Worm (Caenorhabditis elegans): ENCODE data around the gene vnut-1.

The vnut-1 gene

ce11 chrII:14479583-14480245 is 9.9 kb upstream of the vnut-1 start, which contains the start of gene C13B4.1:
TSS of gene C13B4.1 (minus strand) at chrII:14479633.
- TF ChIP-seq dpl-1 (GFP tag; optimal IDR thresholded peaks at IDR 0.05) (peak; percentile 45 to 76 (median 57)), hpl-2 (GFP tag; optimal IDR thresholded peaks at IDR 0.05) (peak; percentile 59), hlh-4 (tag; optimal IDR thresholded peaks at IDR 0.05) (no peak), mef-2 (tag; optimal IDR thresholded peaks at IDR 0.05) (no peak), lin-13 (GFP tag; optimal IDR thresholded peaks at IDR 0.05) (no peak), sup-37 (GFP tag; optimal IDR thresholded peaks at IDR 0.05) (no peak), lin-35 (GFP tag; optimal IDR thresholded peaks at IDR 0.05) (peak; percentile 31 to 85), ceh-8 (GFP tag; optimal IDR thresholded peaks at IDR 0.05) (no peak), nhr-85 (tag) (peak; percentile 71), irx-1 (tag; optimal IDR thresholded peaks at IDR 0.05) (no peak), efl-1 (optimal IDR thresholded peaks at IDR 0.05) (peak; percentile 76 to 96), efl-1 (GFP tag; optimal IDR thresholded peaks at IDR 0.05 in 1 of 2) (peak; percentile 75 to 96)

DNA sequence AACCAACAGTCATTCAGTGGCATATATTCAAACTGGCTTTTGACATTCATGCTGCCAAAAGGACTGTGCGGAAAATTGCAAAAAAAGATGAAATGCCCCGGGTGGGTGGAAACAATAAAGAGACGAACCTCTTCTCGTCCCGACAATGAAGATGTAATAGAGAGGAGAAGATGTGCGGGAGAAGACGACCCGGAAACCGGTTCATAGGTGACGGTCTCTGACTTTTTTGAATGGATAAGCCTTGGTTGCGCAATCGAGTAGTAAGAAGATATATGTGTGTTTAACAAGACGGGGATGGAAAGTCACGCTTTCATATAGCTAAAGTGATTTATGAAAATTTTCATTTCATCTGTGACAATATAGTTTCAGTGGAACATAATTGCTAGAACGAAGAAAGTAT is 8.8 kb upstream of the vnut-1 start:
- TF ChIP-seq nhr-85 (tag) (peak; percentile 4), elt-3 (tag; optimal IDR thresholded peaks at IDR 0.05) (peak in 1 of 6 experiments; percentile 21), fkh-8 (tag; optimal IDR thresholded peaks at IDR 0.05) (no peak), snpc-4 (tag; optimal IDR thresholded peaks at IDR 0.05) (no peak), grh-1 (GFP tag; IDR thresholded peaks at IDR 0.05) (peak; percentile 48), blmp-1 (tag; optimal IDR thresholded peaks at IDR 0.05) (peak; percentile 84)

ce11 chrII:14483813-14484212 is 5.8 kb upstream of the vnut-1 start:
- TF ChIP-seq tbx-2 (tag; optimal IDR thresholded peaks at IDR 0.05) (no peak), sup-37 (GFP tag; optimal IDR thresholded peaks at IDR 0.05) (no peak), nhr-11 (tag; optimal IDR thresholded peaks at IDR 0.05) (no peak), ceh-90 (tag; optimal IDR thresholded peaks at IDR 0.05) (no peak), efl-1 (optimal IDR thresholded peaks at IDR 0.05) (no peak), efl-1 (GFP tag; optimal IDR thresholded peaks at IDR 0.05 in 1 of 2) (peak in 1 of 2 experiments; percentile 62), zip-4 (GFP tag; optimal IDR thresholded peaks at IDR 0.05) (no peak), efl-3 (GFP tag; optimal IDR thresholded peaks at IDR 0.05) (no peak), lin-13 (GFP tag; optimal IDR thresholded peaks at IDR 0.05) (no peak), F16B12.6 (tag; optimal IDR thresholded peaks at IDR 0.05) (no peak)

DNA sequence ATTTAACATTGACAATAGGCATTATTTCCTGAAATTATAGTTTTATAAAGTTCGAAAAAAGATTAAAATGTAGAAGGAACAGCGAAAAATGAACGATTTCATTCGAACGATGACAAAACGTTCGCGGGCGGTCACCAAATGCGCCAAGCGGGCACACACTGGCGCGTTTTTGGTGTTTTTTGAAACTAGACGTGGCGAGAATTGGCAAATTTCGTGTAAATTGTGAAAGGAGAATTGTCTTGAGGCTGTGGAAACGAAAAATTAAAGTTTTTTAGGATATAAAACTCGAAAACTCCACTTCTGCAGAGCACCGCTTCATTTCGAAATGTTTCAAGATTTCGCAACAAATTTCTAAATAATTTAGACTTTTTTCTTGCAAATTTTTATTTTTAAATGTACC is 941 bp upstream of the vnut-1 start, which contains the start of gene usp-14:
usp-14 (minus strand) TSS at position 28 of the 400 bp plus-strand sequence.
- peak; percentile 67 for TF ChIP-seq nhr-20 (tag; optimal IDR thresholded peaks at IDR 0.05)
- TF ChIP-seq efl-1 (optimal IDR thresholded peaks at IDR 0.05), result peak; percentile 77 to 80
- TF ChIP-seq efl-1 (GFP tag; optimal IDR thresholded peaks at IDR 0.05 in 1 of 2), result peak; percentile 82 to 98
- peak; percentile 68 for TF ChIP-seq snpc-4 (tag; optimal IDR thresholded peaks at IDR 0.05)
- TF ChIP-seq nhr-12 (tag; optimal IDR thresholded peaks at IDR 0.05), result no peak
- no peak for TF ChIP-seq sup-37 (GFP tag; optimal IDR thresholded peaks at IDR 0.05)
- TF ChIP-seq nhr-76 (tag; optimal IDR thresholded peaks at IDR 0.05), result no peak
- no peak for TF ChIP-seq lin-13 (GFP tag; optimal IDR thresholded peaks at IDR 0.05)
- TF ChIP-seq aha-1 (tag; optimal IDR thresholded peaks at IDR 0.05), result no peak
- no peak for TF ChIP-seq unc-62 (GFP tag; optimal IDR thresholded peaks at IDR 0.05)
- TF ChIP-seq unc-86 (tag; optimal IDR thresholded peaks at IDR 0.05), result peak; percentile 30
- peak; percentile 66 for TF ChIP-seq swsn-7 (tag; optimal IDR thresholded peaks at IDR 0.05)
- TF ChIP-seq irx-1 (tag; optimal IDR thresholded peaks at IDR 0.05), result peak; percentile 51
- TF ChIP-seq lin-35 (GFP tag; optimal IDR thresholded peaks at IDR 0.05), result peak; percentile 82 to 90
- TF ChIP-seq nhr-47 (tag; optimal IDR thresholded peaks at IDR 0.05), result peak; percentile 73
- no peak for TF ChIP-seq C34B4.2 (tag; optimal IDR thresholded peaks at IDR 0.05)
- TF ChIP-seq dpl-1 (GFP tag; optimal IDR thresholded peaks at IDR 0.05), result peak; percentile 74 to 87 (median 87)
- TF ChIP-seq Y116A8C.19 (tag; optimal IDR thresholded peaks at IDR 0.05; ENCODE audit: borderline replicate concordance), result no peak
- no peak for TF ChIP-seq C04F5.9 (tag; optimal IDR thresholded peaks at IDR 0.05)
- TF ChIP-seq rnt-1 (tag; optimal IDR thresholded peaks at IDR 0.05), result peak; percentile 72
- no peak for TF ChIP-seq nhr-28 (tag; optimal IDR thresholded peaks at IDR 0.05)
- peak; percentile 47 for TF ChIP-seq F16B12.6 (tag; optimal IDR thresholded peaks at IDR 0.05)
- no peak for TF ChIP-seq alr-1 (tag; optimal IDR thresholded peaks at IDR 0.05; ENCODE audit: borderline replicate concordance)
- peak; percentile 51 for TF ChIP-seq lin-15B (tag; optimal IDR thresholded peaks at IDR 0.05)
- peak; percentile 55 for TF ChIP-seq fkh-8 (tag; optimal IDR thresholded peaks at IDR 0.05)
- peak; percentile 91 for TF ChIP-seq lin-14 (GFP tag; optimal IDR thresholded peaks at IDR 0.05)
- no peak for TF ChIP-seq ceh-90 (tag; optimal IDR thresholded peaks at IDR 0.05)
- peak in 2 of 3 experiments; percentile 48 to 51 for TF ChIP-seq ceh-82 (tag; optimal IDR thresholded peaks at IDR 0.05)
- TF ChIP-seq nhr-85 (tag), result peak; percentile 79
- peak; percentile 96 for TF ChIP-seq skn-1 (tag; optimal IDR thresholded peaks at IDR 0.05)
- no peak for TF ChIP-seq hpl-2 (GFP tag; optimal IDR thresholded peaks at IDR 0.05)
- peak; percentile 50 for TF ChIP-seq zip-4 (GFP tag; optimal IDR thresholded peaks at IDR 0.05)
- no peak for TF ChIP-seq nhr-84 (tag; optimal IDR thresholded peaks at IDR 0.05)
- TF ChIP-seq mef-2 (tag; optimal IDR thresholded peaks at IDR 0.05), result no peak
- TF ChIP-seq lin-39 (tag; optimal IDR thresholded peaks at IDR 0.05), result no peak
